Fruit fly (Drosophila melanogaster) whole organism, embryonic: ENCODE data around the gene nonC.

Experiments
- Adf1 ChIP-seq: fragments of 200-800 bp; sonication (Bioruptor generic); IDR thresholded peaks from 2 replicates; pipeline ENCODE4 v1.3.6; 2022; ENCODE audit warnings: missing biosample characterization, missing genetic modification characterization
- Antp ChIP-seq: fragments of 200-800 bp; sonication (Bioruptor generic); optimal IDR thresholded peaks from 3 replicates; lab custom pipeline; 2016; ENCODE audit warnings: missing biosample characterization, missing genetic modification characterization
- CG10147 ChIP-seq: fragments of 200-800 bp; sonication (Bioruptor generic); optimal IDR thresholded peaks from 2 replicates; lab custom pipeline; 2019; ENCODE audit warnings: missing biosample characterization, mild to moderate bottlenecking, missing genetic modification characterization, moderate library complexity
- CG10431 ChIP-seq: fragments of 200-800 bp; sonication (Bioruptor generic); optimal IDR thresholded peaks from 3 replicates; lab custom pipeline; 2018; ENCODE audit warnings: missing biosample characterization, mild to moderate bottlenecking, missing genetic modification characterization
- CG11695 ChIP-seq: fragments of 200-800 bp; sonication (Bioruptor generic); IDR thresholded peaks from 3 replicates; pipeline ENCODE4 v1.3.6; 2022; ENCODE audit warnings: missing biosample characterization, missing genetic modification characterization
- CG13296 ChIP-seq: fragments of 200-800 bp; sonication (Bioruptor generic); optimal IDR thresholded peaks from 3 replicates; lab custom pipeline; 2018; ENCODE audit warnings: missing biosample characterization, mild to moderate bottlenecking, missing genetic modification characterization
- CG13424 ChIP-seq: fragments of 200-800 bp; sonication (Bioruptor generic); optimal IDR thresholded peaks from 2 replicates; lab custom pipeline; 2019; ENCODE audit warnings: missing biosample characterization, mild to moderate bottlenecking, missing genetic modification characterization, moderate library complexity
- CG13624 ChIP-seq: fragments of 200-800 bp; sonication (Bioruptor generic); optimal IDR thresholded peaks from 2 replicates; lab custom pipeline; 2016; ENCODE audit warnings: missing biosample characterization, missing genetic modification characterization
- CG14710 ChIP-seq: fragments of 200-800 bp; sonication (Bioruptor generic); optimal IDR thresholded peaks from 3 replicates; lab custom pipeline; 2019; ENCODE audit warnings: missing biosample characterization, mild to moderate bottlenecking, missing genetic modification characterization, moderate library complexity
- CG15514 ChIP-seq: fragments of 200-800 bp; sonication (Bioruptor generic); optimal IDR thresholded peaks from 3 replicates; lab custom pipeline; 2017; ENCODE audit warnings: missing biosample characterization, missing genetic modification characterization, mild to moderate bottlenecking, moderate library complexity, missing genetic modification reagents
- CG16813 ChIP-seq: fragments of 200-800 bp; sonication (Bioruptor generic); IDR thresholded peaks from 3 replicates; pipeline ENCODE4 v1.3.6; 2022; ENCODE audit warnings: missing biosample characterization, missing genetic modification characterization; ENCODE audit not compliant: partially characterized antibody
- CG16863 ChIP-seq: fragments of 200-800 bp; sonication (Bioruptor generic); optimal IDR thresholded peaks from 3 replicates; lab custom pipeline; 2016; ENCODE audit warnings: missing biosample characterization, missing genetic modification characterization
- CG2120 ChIP-seq: fragments of 200-800 bp; sonication (Bioruptor generic); optimal IDR thresholded peaks from 3 replicates; lab custom pipeline; 2016; ENCODE audit warnings: missing biosample characterization, missing genetic modification characterization
- CG30403 ChIP-seq: fragments of 200-800 bp; sonication (Bioruptor generic); optimal IDR thresholded peaks from 3 replicates; lab custom pipeline; 2016; ENCODE audit warnings: missing biosample characterization, missing genetic modification characterization
- CG42726 ChIP-seq: fragments of 200-800 bp; sonication (Bioruptor generic); IDR thresholded peaks from 2 replicates; pipeline ENCODE4 v1.3.6; 2022; ENCODE audit warnings: missing biosample characterization, missing genetic modification characterization; ENCODE audit not compliant: partially characterized antibody
- CG4820 ChIP-seq: fragments of 200-800 bp; sonication (Bioruptor generic); optimal IDR thresholded peaks from 3 replicates; lab custom pipeline; 2016; ENCODE audit warnings: missing biosample characterization, missing genetic modification characterization
- CG8478 ChIP-seq: fragments of >200 bp; optimal IDR thresholded peaks from 2 replicates; lab custom pipeline; 2018
- CG8924 ChIP-seq: fragments of 200-800 bp; optimal IDR thresholded peaks from 3 replicates; lab custom pipeline; 2019; ENCODE audit warnings: missing biosample characterization, mild to moderate bottlenecking, missing genetic modification characterization, moderate library complexity
- CG9932 ChIP-seq: fragments of 200-800 bp; sonication (Bioruptor generic); IDR thresholded peaks from 2 replicates; pipeline ENCODE4 v1.3.6; 2022; ENCODE audit warnings: missing biosample characterization, missing genetic modification characterization
- CHES-1-like ChIP-seq: fragments of 200-800 bp; sonication (Bioruptor generic); optimal IDR thresholded peaks from 2 replicates; lab custom pipeline; 2016; ENCODE audit warnings: missing biosample characterization, missing genetic modification characterization
- Dll ChIP-seq: fragments of 200-800 bp; sonication (Bioruptor generic); IDR thresholded peaks from 4 replicates; pipeline ENCODE4 v1.3.6; 2022; ENCODE audit warnings: missing biosample characterization, missing genetic modification characterization; ENCODE audit not compliant: partially characterized antibody
- Doc3 ChIP-seq: fragments of 200-800 bp; sonication (Bioruptor generic); IDR thresholded peaks from 3 replicates; pipeline ENCODE4 v1.3.6; 2022; ENCODE audit warnings: missing biosample characterization, missing genetic modification characterization; ENCODE audit not compliant: partially characterized antibody
- Ets97D ChIP-seq: fragments of 200-800 bp; sonication (Bioruptor generic); optimal IDR thresholded peaks from 3 replicates; lab custom pipeline; 2016; ENCODE audit warnings: missing biosample characterization, missing genetic modification characterization
- Gug ChIP-seq: fragments of 200-800 bp; sonication (Bioruptor generic); IDR thresholded peaks from 4 replicates; pipeline ENCODE4 v1.3.6; 2022; ENCODE audit warnings: missing biosample characterization, missing genetic modification characterization
- MBD-R2 ChIP-seq: fragments of 200-800 bp; sonication (Bioruptor generic); IDR thresholded peaks from 2 replicates; pipeline ENCODE4 v1.3.6; 2022; ENCODE audit warnings: missing biosample characterization, missing genetic modification characterization
- Meics ChIP-seq: fragments of 200-800 bp; sonication (Bioruptor generic); optimal IDR thresholded peaks from 2 replicates; lab custom pipeline; 2017; ENCODE audit warnings: missing biosample characterization, mild to moderate bottlenecking, missing genetic modification characterization
- Mes4 ChIP-seq: fragments of 200-800 bp; sonication (Bioruptor generic); optimal IDR thresholded peaks from 2 replicates; lab custom pipeline; 2016; ENCODE audit warnings: missing biosample characterization, missing genetic modification characterization
- NC2β ChIP-seq: fragments of 200-800 bp; sonication (Bioruptor generic); optimal IDR thresholded peaks from 2 replicates; lab custom pipeline; 2016; ENCODE audit warnings: missing biosample characterization, missing genetic modification characterization
- Oaz ChIP-seq: fragments of 200-800 bp; sonication (Bioruptor generic); IDR thresholded peaks from 2 replicates; pipeline ENCODE4 v1.3.6; 2022; ENCODE audit warnings: missing biosample characterization, missing genetic modification characterization
- Ptx1 ChIP-seq: fragments of 200-800 bp; sonication (Bioruptor generic); IDR thresholded peaks from 2 replicates; pipeline ENCODE4 v1.3.6; 2022; ENCODE audit warnings: missing biosample characterization, missing genetic modification characterization
- Sin3A ChIP-seq: fragments of >200 bp; optimal IDR thresholded peaks from 2 replicates; lab custom pipeline; 2018
- al ChIP-seq: fragments of 200-800 bp; sonication (Bioruptor generic); IDR thresholded peaks from 2 replicates; pipeline ENCODE4 v1.3.6; 2022; ENCODE audit warnings: missing biosample characterization, missing genetic modification characterization
- ato ChIP-seq: fragments of 200-800 bp; sonication (Bioruptor generic); IDR thresholded peaks from 2 replicates; pipeline ENCODE4 v1.3.6; 2022; ENCODE audit warnings: missing biosample characterization, missing genetic modification characterization; ENCODE audit not compliant: partially characterized antibody
- bbx ChIP-seq: fragments of 200-800 bp; sonication (Bioruptor generic); IDR thresholded peaks from 2 replicates; pipeline ENCODE4 v1.3.6; 2022; ENCODE audit warnings: missing biosample characterization, missing genetic modification characterization; ENCODE audit not compliant: partially characterized antibody
- cg ChIP-seq: fragments of 200-800 bp; sonication (Bioruptor generic); optimal IDR thresholded peaks from 3 replicates; lab custom pipeline; 2019; ENCODE audit warnings: missing biosample characterization, mild to moderate bottlenecking, missing genetic modification characterization, moderate library complexity
- chinmo ChIP-seq: fragments of 200-800 bp; sonication (Bioruptor generic); IDR thresholded peaks from 4 replicates; pipeline ENCODE4 v1.3.6; 2022; ENCODE audit warnings: missing biosample characterization, missing genetic modification characterization; ENCODE audit not compliant: partially characterized antibody
- ci ChIP-seq: fragments of 200-800 bp; sonication (Bioruptor generic); IDR thresholded peaks from 3 replicates; pipeline ENCODE4 v1.3.6; 2022; ENCODE audit warnings: missing biosample characterization, missing genetic modification characterization
- crol ChIP-seq: fragments of 200-800 bp; sonication (Bioruptor generic); IDR thresholded peaks from 2 replicates; pipeline ENCODE4 v1.3.6; 2022; ENCODE audit warnings: missing biosample characterization, missing genetic modification characterization
- emc ChIP-seq: fragments of 200-800 bp; sonication (Bioruptor generic); optimal IDR thresholded peaks from 2 replicates; lab custom pipeline; 2016; ENCODE audit warnings: missing biosample characterization, missing genetic modification characterization
- gcm ChIP-seq: fragments of 200-800 bp; sonication (Bioruptor generic); optimal IDR thresholded peaks from 2 replicates; lab custom pipeline; 2019; ENCODE audit warnings: missing biosample characterization, mild to moderate bottlenecking, missing genetic modification characterization, moderate library complexity
- gfzf ChIP-seq: fragments of 200-800 bp; sonication (Bioruptor generic); optimal IDR thresholded peaks from 2 replicates; lab custom pipeline; 2016; ENCODE audit warnings: missing biosample characterization, mild to moderate bottlenecking, missing genetic modification characterization, moderate library complexity
- insv ChIP-seq, 2 experiments: fragments of 200-800 bp; sonication (Bioruptor generic); optimal IDR thresholded peaks; 3 replicates each; lab custom pipeline; 2016 to 2018; ENCODE audit warnings: missing biosample characterization in 2 of 2, missing genetic modification characterization in 2 of 2
- jigr1 ChIP-seq: fragments of 200-800 bp; sonication (Bioruptor generic); IDR thresholded peaks from 3 replicates; pipeline ENCODE4 v1.3.6; 2022; ENCODE audit warnings: missing biosample characterization, missing genetic modification characterization
- nerfin-1 ChIP-seq: fragments of 200-800 bp; sonication (Bioruptor generic); optimal IDR thresholded peaks from 3 replicates; lab custom pipeline; 2019; ENCODE audit warnings: missing biosample characterization, mild to moderate bottlenecking, missing genetic modification characterization, moderate library complexity
- nom ChIP-seq: fragments of 200-800 bp; sonication (Bioruptor generic); optimal IDR thresholded peaks from 2 replicates; lab custom pipeline; 2017; ENCODE audit warnings: missing biosample characterization, missing genetic modification characterization, mild to moderate bottlenecking, moderate library complexity, missing genetic modification reagents
- phol ChIP-seq: fragments of 200-800 bp; sonication (Bioruptor generic); optimal IDR thresholded peaks from 3 replicates; lab custom pipeline; 2018; ENCODE audit warnings: missing biosample characterization, mild to moderate bottlenecking, missing genetic modification characterization, moderate library complexity
- pzg ChIP-seq: fragments of 200-800 bp; sonication (Bioruptor generic); optimal IDR thresholded peaks from 3 replicates; lab custom pipeline; 2018; ENCODE audit warnings: missing biosample characterization, mild to moderate bottlenecking, missing genetic modification characterization, moderate library complexity
- seq ChIP-seq: fragments of 200-800 bp; sonication (Bioruptor generic); IDR thresholded peaks from 2 replicates; pipeline ENCODE4 v1.3.6; 2022; ENCODE audit warnings: missing biosample characterization, missing genetic modification characterization
- sob ChIP-seq: fragments of 200-800 bp; sonication (Bioruptor generic); IDR thresholded peaks from 2 replicates; pipeline ENCODE4 v1.3.6; 2022; ENCODE audit warnings: missing biosample characterization, missing genetic modification characterization
- tin ChIP-seq: fragments of 200-800 bp; sonication (Bioruptor generic); optimal IDR thresholded peaks from 3 replicates; lab custom pipeline; 2016; ENCODE audit warnings: missing biosample characterization, missing genetic modification characterization
- vvl ChIP-seq: fragments of 200-800 bp; sonication (Bioruptor generic); IDR thresholded peaks from 2 replicates; pipeline ENCODE4 v1.3.6; 2022; ENCODE audit warnings: missing biosample characterization, missing genetic modification characterization

Gene nonC

DNA sequence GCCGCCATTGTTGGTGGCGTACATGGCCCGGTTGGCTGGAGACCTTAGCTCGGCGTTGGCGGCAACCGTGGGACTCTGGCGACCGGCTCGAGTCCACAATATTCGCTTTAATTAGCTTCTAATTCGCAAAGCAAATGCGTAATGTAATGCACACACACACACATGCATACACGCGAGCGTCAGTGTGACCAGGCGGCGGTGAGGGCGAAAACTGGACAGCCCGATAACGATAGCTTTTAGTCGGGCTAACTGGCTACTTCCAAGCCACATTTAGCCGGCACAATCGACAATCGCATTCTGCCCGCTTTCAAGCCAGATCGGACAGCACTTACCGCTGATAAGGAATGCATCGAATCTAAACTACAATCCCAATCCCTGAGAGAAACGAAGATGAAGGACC lies 3.6 kb upstream of the nonC start, which contains the start of the genes Nf-YC and xit:
Gene Nf-YC, minus strand, starts transcription at position 217 of the 400 bp plus-strand sequence.
Gene xit, plus strand, starts transcription at position 314 of the 400 bp plus-strand sequence.
- TF ChIP-seq CG16863 (GFP tag; lab: Kevin White, UChicago) (no peak), vvl (GFP tag; lab: Robert Waterston, UW) (peak; percentile 48; the same call in 1 of the 2 replicates), Ets97D (GFP tag; lab: Kevin White, UChicago) (peak; percentile 40), CG2120 (peak; percentile 54), seq (no peak), CG9932 (GFP tag; lab: Robert Waterston, UW) (peak; percentile 69), CG13296 (GFP tag; lab: Kevin White, UChicago) (no peak), ci (GFP tag; lab: Robert Waterston, UW) (0 out of 3 replicates have a peak, but pooled peaks have one; percentile 12), tin (GFP tag; lab: Kevin White, UChicago) (peak; percentile 10), Sin3A (lab: Kevin White, UChicago) (peak; percentile 53), emc (GFP tag; lab: Kevin White, UChicago) (no peak), sob (GFP tag; lab: Robert Waterston, UW) (0 out of 2 replicates have a peak, but pooled peaks have one; percentile 23), CHES-1-like (GFP tag; lab: Kevin White, UChicago) (peak; percentile 50), nerfin-1 (peak; percentile 30), Gug (no peak), Antp (peak; percentile 11), nom (GFP tag; lab: Kevin White, UChicago) (no peak), al (GFP tag; lab: Robert Waterston, UW) (no peak), CG42726 (peak; percentile 54; the same call in 1 of the 2 replicates), CG8478 (no peak), MBD-R2 (GFP tag; lab: Robert Waterston, UW) (peak; percentile 95), CG14710 (tag; lab: Kevin White, UChicago) (peak; percentile 39), Adf1 (peak; percentile 18; the same call in 1 of the 2 replicates), CG16813 (peak; percentile 64), CG8924 (tag; lab: Kevin White, UChicago) (peak; percentile 11), CG13624 (peak; percentile 39), CG4820 (GFP tag; lab: Kevin White, UChicago) (no peak), Dll (GFP tag; lab: Robert Waterston, UW) (peak; percentile 32; the same call in 1 of the 4 replicates), Oaz (no peak), pzg (GFP tag; lab: Kevin White, UChicago) (peak; percentile 95), cg (GFP tag; lab: Kevin White, UChicago) (peak; percentile 81), Mes4 (GFP tag; lab: Kevin White, UChicago) (no peak), CG11695 (no peak), CG15514 (GFP tag; lab: Kevin White, UChicago) (no peak), CG10147 (no peak), Meics (no peak), bbx (peak; percentile 63), CG13424 (peak; percentile 13), phol (tag; lab: Kevin White, UChicago) (peak; percentile 19), crol (GFP tag; lab: Robert Waterston, UW) (no peak), gcm (GFP tag; lab: Kevin White, UChicago) (no peak), Ptx1 (peak; percentile 32; the same call in 1 of the 2 replicates), CG30403 (peak; percentile 4), CG10431 (no peak), gfzf (GFP tag; lab: Kevin White, UChicago) (peak; percentile 80), insv (GFP tag; optimal IDR thresholded peaks at IDR 0.05; lab: Kevin White, UChicago) (peak in 1 of 2 experiments; percentile 37), Doc3 (peak; percentile 35; the same call in 1 of the 3 replicates), NC2β (GFP tag; lab: Kevin White, UChicago) (peak; percentile 14), chinmo (GFP tag; lab: Robert Waterston, UW) (peak; percentile 70; the same call in 1 of the 4 replicates), jigr1 (no peak), ato (GFP tag; lab: Robert Waterston, UW) (0 out of 2 replicates have a peak, but pooled peaks have one; percentile 39)
